Worm (Caenorhabditis elegans) whole organism, L4 larva: ENCODE data around the gene pigt-1.

ENCODE experiments used
- F10B5.3 ChIP-seq: sonication (generic microtip); optimal IDR thresholded peaks from 2 replicates; lab custom pipeline; 2016; ENCODE audit warnings: mild to moderate bottlenecking, missing genetic modification characterization, missing compliant biosample characterization
- F26F4.8 ChIP-seq: fragments of 200-800 bp; sonication (Bioruptor generic); conservative IDR thresholded peaks from 2 replicates; pipeline ENCODE4 v1.3.6; 2022; ENCODE audit warnings: missing genetic modification characterization, missing compliant biosample characterization
- F37D6.2 ChIP-seq: sonication (generic microtip); optimal IDR thresholded peaks from 2 replicates; lab custom pipeline; 2016; ENCODE audit warnings: mild to moderate bottlenecking, missing genetic modification characterization, missing compliant biosample characterization
- F44E2.7 ChIP-seq: fragments of 200-800 bp; sonication (Bioruptor generic); IDR thresholded peaks from 2 replicates; pipeline ENCODE4 v2.1.2; 2022; ENCODE audit warnings: missing genetic modification characterization, missing compliant biosample characterization
- F49E8.2 ChIP-seq: sonication (generic microtip); optimal IDR thresholded peaks from 2 replicates; lab custom pipeline; 2016; ENCODE audit warnings: missing compliant biosample characterization, mild to moderate bottlenecking, missing genetic modification characterization, borderline replicate concordance
- T26A8.4 ChIP-seq: fragments of 200-800 bp; sonication (Bioruptor generic); IDR thresholded peaks from 2 replicates; pipeline ENCODE4 v1.3.6; 2022; ENCODE audit warnings: missing genetic modification characterization, missing compliant biosample characterization
- Y5F2A.4 ChIP-seq: fragments of 200-800 bp; sonication (Bioruptor generic); optimal IDR thresholded peaks from 2 replicates; lab custom pipeline; 2018; ENCODE audit warnings: mild to moderate bottlenecking, missing genetic modification characterization, missing compliant biosample characterization
- aly-2 ChIP-seq: sonication (generic microtip); optimal IDR thresholded peaks from 2 replicates; lab custom pipeline; 2018; ENCODE audit warnings: missing biosample characterization, missing genetic modification characterization
- ama-1 ChIP-seq: fragments of 150-350 bp; optimal IDR thresholded peaks from 2 replicates; lab custom pipeline; 2014; ENCODE audit warnings: inconsistent platforms, mixed read lengths
- ceh-20 ChIP-seq: fragments of 200-800 bp; sonication (Bioruptor generic); IDR thresholded peaks from 2 replicates; pipeline ENCODE4 v1.3.6; 2022; ENCODE audit warnings: missing genetic modification reagents, missing genetic modification characterization, missing compliant biosample characterization
- ceh-62 ChIP-seq: sonication (generic microtip); optimal IDR thresholded peaks from 2 replicates; lab custom pipeline; 2017; ENCODE audit warnings: missing biosample characterization, missing genetic modification characterization
- ceh-82 ChIP-seq: sonication (generic microtip); optimal IDR thresholded peaks from 2 replicates; lab custom pipeline; 2017; ENCODE audit warnings: missing biosample characterization, missing genetic modification characterization
- cey-2 ChIP-seq: sonication (generic microtip); optimal IDR thresholded peaks from 3 replicates; lab custom pipeline; 2017; ENCODE audit warnings: missing genetic modification characterization, mild to moderate bottlenecking, missing compliant biosample characterization, antibody characterized with exemption, borderline replicate concordance; ENCODE audit not compliant: insufficient read depth
- daf-12 ChIP-seq: fragments of 150-350 bp; optimal IDR thresholded peaks from 2 replicates; lab custom pipeline; 2014; ENCODE audit warnings: missing biosample characterization, missing genetic modification reagents, missing genetic modification characterization
- daf-16 ChIP-seq, 3 experiments: sonication (generic microtip); optimal IDR thresholded peaks; 2 replicates each; lab custom pipeline; 2016 to 2017; ENCODE audit warnings: missing genetic modification characterization in 3 of 3, missing genetic modification reagents in 3 of 3, mild to moderate bottlenecking in 2 of 3, missing compliant biosample characterization in 2 of 3, missing biosample characterization in 1 of 3, moderate library complexity in 1 of 3
- dmd-6 ChIP-seq: fragments of 200-800 bp; sonication (Bioruptor generic); IDR thresholded peaks from 2 replicates; pipeline ENCODE4 v1.3.6; 2022; ENCODE audit warnings: missing genetic modification reagents, missing genetic modification characterization, missing compliant biosample characterization
- dmd-8 ChIP-seq: fragments of 200-800 bp; sonication (Bioruptor generic); IDR thresholded peaks from 2 replicates; pipeline ENCODE4 v1.3.6; 2022; ENCODE audit warnings: missing genetic modification characterization, missing compliant biosample characterization
- dmd-9 ChIP-seq: fragments of 200-800 bp; sonication (Bioruptor generic); IDR thresholded peaks from 2 replicates; pipeline ENCODE4 v1.3.6; 2022; ENCODE audit warnings: missing genetic modification reagents, missing genetic modification characterization, missing compliant biosample characterization
- dpl-1 ChIP-seq: fragments of 150-350 bp; optimal IDR thresholded peaks from 2 replicates; lab custom pipeline; 2014; ENCODE audit warnings: missing biosample characterization, missing genetic modification reagents, missing genetic modification characterization
- fos-1 ChIP-seq: fragments of 150-350 bp; optimal IDR thresholded peaks from 2 replicates; lab custom pipeline; 2014; ENCODE audit warnings: missing biosample characterization, missing genetic modification characterization
- gei-8 ChIP-seq: fragments of 200-800 bp; sonication (Bioruptor generic); optimal IDR thresholded peaks from 2 replicates; lab custom pipeline; 2018; ENCODE audit warnings: mild to moderate bottlenecking, missing genetic modification characterization, missing compliant biosample characterization
- hlh-30 ChIP-seq: sonication (generic microtip); optimal IDR thresholded peaks from 2 replicates; lab custom pipeline; 2017; ENCODE audit warnings: antibody characterized with exemption, mild to moderate bottlenecking, missing genetic modification characterization, missing compliant biosample characterization; ENCODE audit not compliant: insufficient read depth
- jun-1 ChIP-seq: fragments of 150-350 bp; optimal IDR thresholded peaks from 2 replicates; lab custom pipeline; 2014; ENCODE audit warnings: missing biosample characterization, missing genetic modification reagents, missing genetic modification characterization
- lin-13 ChIP-seq: fragments of 150-350 bp; optimal IDR thresholded peaks from 2 replicates; lab custom pipeline; 2014; ENCODE audit warnings: missing biosample characterization, missing genetic modification reagents, missing genetic modification characterization
- lin-38 ChIP-seq: fragments of 200-800 bp; sonication (Bioruptor generic); IDR thresholded peaks from 2 replicates; pipeline ENCODE4 v1.3.6; 2022; ENCODE audit warnings: missing genetic modification reagents, missing genetic modification characterization, missing compliant biosample characterization
- lin-39 ChIP-seq: fragments of 150-350 bp; optimal IDR thresholded peaks from 2 replicates; lab custom pipeline; 2014; ENCODE audit warnings: missing biosample characterization, missing genetic modification reagents, missing genetic modification characterization
- lir-3 ChIP-seq: sonication (generic microtip); optimal IDR thresholded peaks from 2 replicates; lab custom pipeline; 2016; ENCODE audit warnings: mild to moderate bottlenecking, missing genetic modification characterization, missing compliant biosample characterization
- madf-5 ChIP-seq, 2 experiments: fragments of 200-800 bp; sonication (Bioruptor generic); IDR thresholded peaks; 2 replicates each; pipeline ENCODE4 v1.3.6; 2022; ENCODE audit warnings: missing compliant biosample characterization in 2 of 2, missing genetic modification characterization in 2 of 2
- mdt-29 ChIP-seq: fragments of 200-800 bp; sonication (Bioruptor generic); IDR thresholded peaks from 2 replicates; pipeline ENCODE4 v1.3.6; 2022; ENCODE audit warnings: missing genetic modification reagents, missing genetic modification characterization, missing compliant biosample characterization
- mep-1 ChIP-seq: fragments of 150-350 bp; sonication (generic microtip); optimal IDR thresholded peaks from 3 replicates; lab custom pipeline; 2014; ENCODE audit warnings: missing biosample characterization, missing genetic modification characterization
- nhr-11 ChIP-seq: fragments of 150-350 bp; optimal IDR thresholded peaks from 2 replicates; lab custom pipeline; 2014; ENCODE audit warnings: missing biosample characterization, missing genetic modification characterization
- nhr-28 ChIP-seq: fragments of 150-350 bp; optimal IDR thresholded peaks from 2 replicates; lab custom pipeline; 2014; ENCODE audit warnings: missing biosample characterization, missing genetic modification characterization
- nhr-42 ChIP-seq: fragments of 200-800 bp; sonication (Bioruptor generic); IDR thresholded peaks from 2 replicates; pipeline ENCODE4 v1.3.6; 2022; ENCODE audit warnings: missing genetic modification characterization, missing compliant biosample characterization
- nhr-76 ChIP-seq: fragments of 150-350 bp; optimal IDR thresholded peaks from 2 replicates; lab custom pipeline; 2014; ENCODE audit warnings: missing biosample characterization, missing genetic modification characterization
- pha-4 ChIP-seq, 2 experiments: fragments of 150-350 bp in 1 of 2; fragments of 200-800 bp in 1 of 2; sonication (Bioruptor generic) in 1 of 2; IDR thresholded peaks in 1 of 2; optimal IDR thresholded peaks in 1 of 2; 2 replicates each; pipeline versions ENCODE4 v1.3.6 to Lab custom; 2014 to 2022; ENCODE audit warnings: missing genetic modification characterization in 2 of 2, missing genetic modification reagents in 2 of 2, missing biosample characterization in 1 of 2, missing compliant biosample characterization in 1 of 2
- php-3 ChIP-seq: fragments of 200-800 bp; sonication (Bioruptor generic); IDR thresholded peaks from 2 replicates; pipeline ENCODE4 v1.3.6; 2022; ENCODE audit warnings: missing genetic modification reagents, missing genetic modification characterization, missing compliant biosample characterization
- saeg-2 ChIP-seq: fragments of 200-800 bp; sonication (Bioruptor generic); IDR thresholded peaks from 2 replicates; pipeline ENCODE4 v1.3.6; 2022; ENCODE audit warnings: missing genetic modification reagents, missing genetic modification characterization, missing compliant biosample characterization
- sdz-12 ChIP-seq: fragments of 200-800 bp; sonication (Bioruptor generic); optimal IDR thresholded peaks from 2 replicates; lab custom pipeline; 2018; ENCODE audit warnings: mild to moderate bottlenecking, missing genetic modification characterization, missing compliant biosample characterization
- set-16 ChIP-seq: fragments of 200-800 bp; sonication (Bioruptor generic); IDR thresholded peaks from 2 replicates; pipeline ENCODE4 v1.3.6; 2022; ENCODE audit warnings: missing genetic modification reagents, missing genetic modification characterization, missing compliant biosample characterization
- snpc-4 ChIP-seq: fragments of 150-350 bp; optimal IDR thresholded peaks from 2 replicates; lab custom pipeline; 2014; ENCODE audit warnings: missing biosample characterization, missing genetic modification characterization
- spr-1 ChIP-seq: sonication (generic microtip); optimal IDR thresholded peaks from 2 replicates; lab custom pipeline; 2016; ENCODE audit warnings: mild to moderate bottlenecking, missing genetic modification characterization, missing compliant biosample characterization
- tra-1 ChIP-seq: fragments of 200-800 bp; sonication (Bioruptor generic); IDR thresholded peaks from 2 replicates; pipeline ENCODE4 v1.3.6; 2022; ENCODE audit warnings: missing genetic modification reagents, missing genetic modification characterization, missing compliant biosample characterization
- unc-39 ChIP-seq: sonication (generic microtip); optimal IDR thresholded peaks from 2 replicates; lab custom pipeline; 2017; ENCODE audit warnings: missing biosample characterization, missing genetic modification characterization
- unc-62 ChIP-seq, 3 experiments: fragments of 150-350 bp in 1 of 3; sonication (generic microtip); optimal IDR thresholded peaks in 2 of 3; peaks in 1 of 3; 1 replicate in 1 of 3; 2 replicates in 2 of 3; lab custom pipeline; 2014 to 2017; ENCODE audit warnings: missing biosample characterization in 3 of 3, missing genetic modification characterization in 3 of 3, missing genetic modification reagents in 3 of 3, missing genotype in 1 of 3
- vab-7 ChIP-seq: fragments of 200-800 bp; sonication (Bioruptor generic); IDR thresholded peaks from 2 replicates; pipeline ENCODE4 v1.3.6; 2022; ENCODE audit warnings: missing genetic modification reagents, missing genetic modification characterization, missing compliant biosample characterization
- zfp-2 ChIP-seq: sonication (generic microtip); optimal IDR thresholded peaks from 2 replicates; lab custom pipeline; 2016; ENCODE audit warnings: mild to moderate bottlenecking, missing genetic modification characterization, missing compliant biosample characterization
- zfp-3 ChIP-seq: fragments of 200-800 bp; sonication (Bioruptor generic); conservative IDR thresholded peaks from 2 replicates; pipeline ENCODE4 v1.3.6; 2022; ENCODE audit warnings: missing genetic modification reagents, missing genetic modification characterization, missing compliant biosample characterization
- zip-2 ChIP-seq: fragments of 150-350 bp; optimal IDR thresholded peaks from 2 replicates; lab custom pipeline; 2014; ENCODE audit warnings: missing biosample characterization, missing genetic modification characterization
- ztf-7 ChIP-seq: fragments of 150-350 bp; optimal IDR thresholded peaks from 2 replicates; lab custom pipeline; 2014; ENCODE audit warnings: missing biosample characterization, missing genetic modification characterization

The pigt-1 gene

ce11 chrV:10967594-10968273 is 9.1 kb upstream of the pigt-1 start (continued):
- TF ChIP-seq ceh-82 (tag; lab: Kevin White, UChicago) (no peak), daf-12 (no peak), cey-2 (tag; lab: Kevin White, UChicago) (no peak), dmd-8 (GFP tag; lab: Robert Waterston, UW) (no peak), F49E8.2 (tag; lab: Kevin White, UChicago) (peak; percentile 32), spr-1 (tag; lab: Kevin White, UChicago) (no peak), gei-8 (GFP tag; lab: Kevin White, UChicago) (peak; percentile 51), ama-1 (lab: Kevin White, UChicago) (no peak), mdt-29 (0 out of 2 replicates have a peak, but pooled peaks have one; percentile 58), aly-2 (tag; lab: Kevin White, UChicago) (no peak), zfp-2 (tag; lab: Kevin White, UChicago) (no peak), ceh-62 (tag; lab: Kevin White, UChicago) (no peak), lin-39 (tag; lab: Kevin White, UChicago) (no peak), dpl-1 (GFP tag; lab: Kevin White, UChicago) (no peak), zip-2 (tag; lab: Kevin White, UChicago) (no peak), unc-39 (tag; lab: Kevin White, UChicago) (no peak), zfp-3 (peak; percentile 75), pha-4 (GFP tag; IDR thresholded peaks at IDR 0.05; lab: Robert Waterston, UW) (no peak), pha-4 (tag; optimal IDR thresholded peaks at IDR 0.05; lab: Kevin White, UChicago) (no peak), nhr-42 (GFP tag; lab: Robert Waterston, UW) (no peak), lin-13 (no peak), snpc-4 (tag; lab: Kevin White, UChicago) (no peak), php-3 (GFP tag; lab: Robert Waterston, UW) (0 out of 2 replicates have a peak, but pooled peaks have one; percentile 27), unc-62 (GFP tag; optimal IDR thresholded peaks at IDR 0.05 in 1 of 2; lab: Kevin White, UChicago) (peak in 1 of 2 experiments; percentile 86), unc-62 (tag; optimal IDR thresholded peaks at IDR 0.05; lab: Kevin White, UChicago) (no peak), fos-1 (no peak), F37D6.2 (tag; lab: Kevin White, UChicago) (no peak), tra-1 (GFP tag; lab: Robert Waterston, UW) (peak; percentile 89), nhr-76 (no peak), dmd-9 (no peak), set-16 (GFP tag; lab: Robert Waterston, UW) (no peak), lin-38 (GFP tag; lab: Robert Waterston, UW) (no peak), sdz-12 (no peak), jun-1 (tag; lab: Kevin White, UChicago) (no peak), daf-16 (GFP tag; optimal IDR thresholded peaks at IDR 0.05; lab: Kevin White, UChicago) (no peak), daf-16 (tag; optimal IDR thresholded peaks at IDR 0.05; lab: Kevin White, UChicago) (no peak), F26F4.8 (no peak), Y5F2A.4 (GFP tag; lab: Kevin White, UChicago) (no peak), T26A8.4 (GFP tag; lab: Robert Waterston, UW) (peak; percentile 15; the same call in 1 of the 2 replicates), lir-3 (tag; lab: Kevin White, UChicago) (no peak), F44E2.7 (GFP tag; lab: Robert Waterston, UW) (no peak), ceh-20 (GFP tag; lab: Robert Waterston, UW) (0 out of 2 replicates have a peak, but pooled peaks have one; percentile 14), nhr-28 (tag; lab: Kevin White, UChicago) (no peak), saeg-2 (0 out of 2 replicates have a peak, but pooled peaks have one; percentile 27), hlh-30 (no peak), madf-5 (GFP tag; IDR thresholded peaks at IDR 0.05; lab: Robert Waterston, UW) (0 out of 4 replicates have a peak, but pooled peaks of 1 of the 2 experiments have one; percentile 39), vab-7 (no peak), ztf-7 (tag; lab: Kevin White, UChicago) (no peak), nhr-11 (tag; lab: Kevin White, UChicago) (no peak), mep-1 (tag; lab: Kevin White, UChicago) (no peak), F10B5.3 (tag; lab: Kevin White, UChicago) (no peak), dmd-6 (GFP tag; lab: Robert Waterston, UW) (peak; percentile 99)
